Fruit fly (Drosophila melanogaster) whole organism, wandering third instar larva: ENCODE results near the gene ND-30.

Experiments
- CG32264 ChIP-seq: fragments of 200-800 bp; sonication (Bioruptor generic); optimal IDR thresholded peaks from 2 replicates; lab custom pipeline; 2016; ENCODE audit warnings: missing biosample characterization, missing genetic modification characterization
- HLH106 ChIP-seq: fragments of 200-800 bp; optimal IDR thresholded peaks from 3 replicates; lab custom pipeline; 2019; ENCODE audit warnings: missing biosample characterization, mild to moderate bottlenecking, missing genetic modification characterization, moderate library complexity
- Hnf4 ChIP-seq: fragments of 200-800 bp; sonication (Bioruptor generic); optimal IDR thresholded peaks from 2 replicates; lab custom pipeline; 2016; ENCODE audit warnings: missing biosample characterization, mild to moderate bottlenecking, missing genetic modification characterization
- Hr78 ChIP-seq: fragments of >200 bp; optimal IDR thresholded peaks from 2 replicates; lab custom pipeline; 2017; ENCODE audit warnings: missing biosample characterization, missing genetic modification characterization
- N ChIP-seq: fragments of >200 bp; optimal IDR thresholded peaks from 2 replicates; lab custom pipeline; 2018; ENCODE audit warnings: missing biosample characterization, missing external identifiers, missing genetic modification characterization
- Rel ChIP-seq, 2 experiments: fragments of 200-800 bp; sonication (Bioruptor generic) in 1 of 2; optimal IDR thresholded peaks; 2 replicates in 1 of 2; 3 replicates in 1 of 2; lab custom pipeline; 2016 to 2019; ENCODE audit warnings: mild to moderate bottlenecking in 2 of 2, missing biosample characterization in 2 of 2, missing genetic modification characterization in 2 of 2, moderate library complexity in 1 of 2
- dl ChIP-seq, 2 experiments: fragments of 175-275, 200-275 bp in 1 of 2; fragments of 200-275 bp in 1 of 2; sonication (Bioruptor generic); optimal IDR thresholded peaks; lab custom pipeline; 2018; ENCODE audit warnings: mild to moderate bottlenecking in 2 of 2, missing biosample characterization in 2 of 2, missing genetic modification characterization in 2 of 2, moderate library complexity in 2 of 2; ENCODE audit not compliant: partially characterized antibody in 2 of 2, insufficient read depth in 1 of 2
- foxo ChIP-seq, 2 experiments: fragments of 200-800 bp; sonication (Bioruptor generic); optimal IDR thresholded peaks; 2 replicates in 1 of 2; 3 replicates in 1 of 2; lab custom pipeline; 2016 to 2017; ENCODE audit warnings: missing biosample characterization in 2 of 2, missing genetic modification characterization in 2 of 2
- rgr ChIP-seq: fragments of 200-800 bp; sonication (Bioruptor generic); optimal IDR thresholded peaks from 3 replicates; lab custom pipeline; 2016; ENCODE audit warnings: missing biosample characterization, mild to moderate bottlenecking, missing genetic modification characterization
- sage ChIP-seq: fragments of 200-800 bp; sonication (Bioruptor generic); optimal IDR thresholded peaks from 2 replicates; lab custom pipeline; 2016; ENCODE audit warnings: missing biosample characterization, mild to moderate bottlenecking, missing genetic modification characterization
- tai ChIP-seq: sonication (Bioruptor generic); optimal IDR thresholded peaks from 2 replicates; lab custom pipeline; 2016; ENCODE audit warnings: missing biosample characterization, missing genetic modification characterization

Gene ND-30

DNA sequence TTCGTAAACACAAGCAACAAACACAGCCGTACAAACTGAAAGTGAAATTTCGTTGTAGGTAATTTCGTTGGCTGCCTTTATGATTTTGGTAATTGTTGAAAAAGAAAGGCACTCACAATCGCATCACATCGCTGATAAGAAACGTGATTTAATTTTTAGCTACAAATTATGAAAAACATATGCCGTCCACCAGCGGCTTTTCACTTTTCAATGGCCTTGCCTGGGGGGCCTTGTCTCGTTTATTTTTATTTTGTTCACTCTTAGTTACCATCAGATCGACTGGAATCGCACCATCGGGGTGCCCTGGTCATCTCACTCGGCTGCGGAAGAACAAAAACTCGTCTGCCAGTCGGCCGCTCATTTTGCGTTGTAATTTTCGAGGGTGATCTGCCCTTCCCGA, 50.4 kb downstream of the ND-30 start:
- TF ChIP-seq Rel (GFP tag; optimal IDR thresholded peaks at IDR 0.05; lab: Kevin White, UChicago) (no peak), Rel (tag; optimal IDR thresholded peaks at IDR 0.05; lab: Kevin White, UChicago) (no peak), CG32264 (GFP tag; lab: Kevin White, UChicago) (no peak), N (GFP tag; lab: Kevin White, UChicago) (no peak), HLH106 (tag; lab: Kevin White, UChicago) (no peak), Hnf4 (no peak), tai (GFP tag; lab: Kevin White, UChicago) (no peak), foxo (GFP tag; optimal IDR thresholded peaks at IDR 0.05; lab: Kevin White, UChicago) (no peak), sage (GFP tag; lab: Kevin White, UChicago) (no peak), Hr78 (GFP tag; lab: Kevin White, UChicago) (no peak), rgr (GFP tag; lab: Kevin White, UChicago) (no peak), dl (GFP tag; optimal IDR thresholded peaks at IDR 0.05; lab: Kevin White, UChicago; ENCODE audit: insufficient read depth in 1 of 2, partially characterized antibody in 2 of 2) (no peak)
